In the genomic region with DNA sequence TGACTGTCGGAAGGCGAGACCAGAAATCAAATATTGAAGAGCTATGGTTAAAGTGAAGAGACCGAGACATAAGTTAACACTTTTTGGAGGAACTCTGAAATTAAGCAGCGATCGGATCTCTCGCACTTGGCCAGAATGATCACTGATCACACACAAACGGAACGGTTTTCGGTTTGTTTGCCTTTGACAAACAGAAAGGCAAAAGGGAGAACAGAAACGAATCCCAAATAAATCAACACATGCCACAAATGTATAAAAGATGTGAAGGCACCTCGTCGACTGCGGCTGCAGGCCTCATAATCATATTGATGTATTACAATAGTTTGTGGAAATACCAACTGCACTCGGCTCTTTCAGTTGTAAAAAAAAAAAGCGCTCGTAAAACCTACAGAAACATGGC, we compare ENCODE assay signal across 2 fruit fly cellular contexts.
TF ChIP-seq lines count a peak whose summit lies in the region.

No protein-coding gene starts in this region.

- no peak for TF ChIP-seq CTCF in whole organism, embryonic (GFP tag; optimal IDR thresholded peaks at IDR 0.05; lab: Kevin White, UChicago)

TF ChIP-seq in whole organism, embryonic, 481 proteins besides CTCF, POLR2A, EP300 and RAD21:
- TF ChIP-seq twi (tag; optimal IDR thresholded peaks at IDR 0.05; lab: Kevin White, UChicago): peak; percentile 35
- peak; percentile 5 for TF ChIP-seq CG17568 (GFP tag; optimal IDR thresholded peaks at IDR 0.05; lab: Kevin White, UChicago)
- peak; percentile 56 for TF ChIP-seq Ets65A (GFP tag; lab: Kevin White, UChicago)
- TF ChIP-seq CG11247 (GFP tag; IDR thresholded peaks at IDR 0.05; lab: Robert Waterston, UW): no peak
- TF ChIP-seq HLHmδ (GFP tag; optimal IDR thresholded peaks at IDR 0.05; lab: Kevin White, UChicago): peak; percentile 34
- no peak for TF ChIP-seq dimm (GFP tag; IDR thresholded peaks at IDR 0.05; lab: Robert Waterston, UW)
- TF ChIP-seq kni (GFP tag; optimal IDR thresholded peaks at IDR 0.05; lab: Kevin White, UChicago): peak; percentile 54
- peak; percentile 63; the same call in 1 of the 3 replicates for TF ChIP-seq CG2199 (GFP tag; IDR thresholded peaks at IDR 0.05; lab: Robert Waterston, UW)
- TF ChIP-seq p53 (GFP tag; optimal IDR thresholded peaks at IDR 0.05; lab: Kevin White, UChicago): no peak
- peak; percentile 1 for TF ChIP-seq sens (GFP tag; lab: Kevin White, UChicago)
- peak in 1 of 2 experiments; percentile 46 for TF ChIP-seq tll (GFP tag; optimal IDR thresholded peaks at IDR 0.05; lab: Kevin White, UChicago)

TF ChIP-seq in whole organism, prepupa, 60 proteins besides CTCF, POLR2A, EP300 and RAD21:
- TF ChIP-seq fkh (GFP tag; optimal IDR thresholded peaks at IDR 0.05; lab: Kevin White, UChicago) (peak; percentile 63), Ets21C (GFP tag; optimal IDR thresholded peaks at IDR 0.05; lab: Kevin White, UChicago) (no peak)
